Fruit fly (Drosophila melanogaster): ENCODE results near the gene osa.

DNA sequence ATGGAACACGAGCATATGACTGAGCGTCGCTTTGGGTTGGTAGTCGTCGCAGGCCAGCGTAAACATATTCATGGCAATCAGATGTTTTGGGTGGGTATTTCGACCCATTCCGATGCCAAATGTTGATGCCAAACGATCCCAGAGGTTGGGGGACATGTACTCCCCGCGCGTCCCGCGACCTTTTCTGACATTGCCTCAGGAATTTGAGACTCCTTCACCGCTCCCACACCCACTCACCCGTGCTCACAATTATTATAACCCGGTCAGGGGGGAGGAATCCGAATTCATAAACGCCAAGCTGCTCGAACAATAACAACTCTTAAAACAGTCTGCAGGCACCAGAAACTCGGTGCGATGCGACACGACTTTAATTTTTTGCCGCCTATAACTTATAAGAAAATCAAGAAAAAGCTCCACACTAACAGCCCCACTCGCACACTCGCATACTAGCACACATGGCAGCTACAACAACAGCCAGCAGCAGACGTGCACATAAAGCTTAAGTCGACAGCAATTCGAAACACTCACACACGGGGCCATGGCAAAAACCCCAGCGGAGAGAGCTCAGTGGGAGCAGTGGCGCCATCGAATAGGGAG, 18.2 kb downstream of the osa start:
- TF ChIP-seq CG8301 (tag; optimal IDR thresholded peaks at IDR 0.05): no peak
- TF ChIP-seq rn (GFP tag; IDR thresholded peaks at IDR 0.05): no peak

Measured in whole organism, pupa.